Fruit fly (Drosophila melanogaster) whole organism, pupa: ENCODE results near the gene CG11436.

Source experiments
- CG10348 ChIP-seq: fragments of 200-800 bp; sonication (Bioruptor generic); IDR thresholded peaks from 2 replicates; pipeline ENCODE4 v1.3.6; 2022; ENCODE audit warnings: missing biosample characterization, missing genetic modification characterization
- CG15710 ChIP-seq: fragments of 200-800 bp; sonication (Bioruptor generic); optimal IDR thresholded peaks from 2 replicates; lab custom pipeline; 2018; ENCODE audit warnings: missing biosample characterization, mild to moderate bottlenecking, missing genetic modification characterization, moderate library complexity
- CG17806 ChIP-seq: fragments of 200-800 bp; sonication (Bioruptor generic); optimal IDR thresholded peaks from 2 replicates; lab custom pipeline; 2018; ENCODE audit warnings: missing biosample characterization, mild to moderate bottlenecking, missing genetic modification characterization, moderate library complexity
- CG4496 ChIP-seq: fragments of 200-800 bp; sonication (Bioruptor generic); IDR thresholded peaks from 3 replicates; pipeline ENCODE4 v1.3.6; 2022; ENCODE audit warnings: missing biosample characterization, missing genetic modification characterization
- CG8159 ChIP-seq: fragments of 200-800 bp; sonication (Bioruptor generic); optimal IDR thresholded peaks from 3 replicates; lab custom pipeline; 2018; ENCODE audit warnings: missing biosample characterization, mild to moderate bottlenecking, missing genetic modification characterization, moderate library complexity
- D1 ChIP-seq: fragments of 200-800 bp; sonication (Bioruptor generic); optimal IDR thresholded peaks from 2 replicates; lab custom pipeline; 2018; ENCODE audit warnings: missing biosample characterization, mild to moderate bottlenecking, missing genetic modification characterization, moderate library complexity
- EcR ChIP-seq: fragments of 200-800 bp; sonication (Bioruptor generic); optimal IDR thresholded peaks from 3 replicates; lab custom pipeline; 2019; ENCODE audit warnings: missing biosample characterization, missing genetic modification characterization, mild to moderate bottlenecking, moderate library complexity, missing genetic modification reagents
- Pif1B ChIP-seq: fragments of 200-800 bp; sonication (Bioruptor generic); optimal IDR thresholded peaks from 3 replicates; lab custom pipeline; 2016; ENCODE audit warnings: missing biosample characterization, missing genetic modification characterization
- gl ChIP-seq: fragments of 200-800 bp; sonication (Bioruptor generic); optimal IDR thresholded peaks from 2 replicates; lab custom pipeline; 2018; ENCODE audit warnings: missing biosample characterization, mild to moderate bottlenecking, missing genetic modification characterization

DNA sequence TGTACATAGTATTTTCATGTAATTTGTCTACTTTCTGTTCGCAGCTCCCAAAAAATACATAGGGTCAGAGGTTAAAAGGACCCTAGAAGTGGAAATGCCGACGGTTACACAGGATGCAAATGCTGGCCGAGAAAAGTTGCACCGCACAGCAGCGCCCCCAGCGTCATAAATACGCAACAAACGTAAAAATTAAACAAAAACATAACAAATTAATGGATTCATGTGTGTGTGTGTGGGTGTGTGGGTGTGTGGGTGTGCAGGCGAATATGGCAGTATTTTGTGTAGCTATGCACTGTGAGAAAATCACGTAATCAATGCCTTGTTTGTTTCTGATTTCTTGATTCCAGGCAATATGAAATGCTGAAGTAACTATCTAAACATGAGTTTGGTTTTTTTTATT lies 40.1 kb downstream of the CG11436 start:
- TF ChIP-seq D1 (tag; lab: Kevin White, UChicago) (no peak), CG4496 (GFP tag; lab: Robert Waterston, UW) (no peak), CG10348 (no peak), EcR (GFP tag; lab: Kevin White, UChicago) (no peak), CG15710 (no peak), gl (no peak), CG8159 (tag; lab: Kevin White, UChicago) (no peak), CG17806 (no peak), Pif1B (GFP tag; lab: Kevin White, UChicago) (no peak)
